Worm (Caenorhabditis elegans) whole organism, early embryonic: ENCODE measurements around the gene fbxa-126.

Experiments
- B0310.2 ChIP-seq: sonication (generic microtip); optimal IDR thresholded peaks from 2 replicates; lab custom pipeline; 2016; ENCODE audit warnings: mild to moderate bottlenecking, missing genetic modification characterization, missing compliant biosample characterization
- F13C5.2 ChIP-seq: sonication (generic microtip); optimal IDR thresholded peaks from 2 replicates; lab custom pipeline; 2017; ENCODE audit warnings: mild to moderate bottlenecking, missing genetic modification characterization, inconsistent platforms, missing compliant biosample characterization
- aly-1 ChIP-seq: sonication (generic microtip); optimal IDR thresholded peaks from 2 replicates; lab custom pipeline; 2016; ENCODE audit warnings: missing genetic modification characterization, missing compliant biosample characterization
- ama-1 ChIP-seq: fragments of 150-350 bp; optimal IDR thresholded peaks from 2 replicates; lab custom pipeline; 2014
- ceh-13 ChIP-seq: fragments of 200-800 bp; sonication (Bioruptor generic); optimal IDR thresholded peaks from 2 replicates; lab custom pipeline; 2018; ENCODE audit warnings: mild to moderate bottlenecking, missing genetic modification characterization, missing compliant biosample characterization
- ceh-36 ChIP-seq: sonication (generic microtip); optimal IDR thresholded peaks from 2 replicates; lab custom pipeline; 2016; ENCODE audit warnings: missing genetic modification characterization, inconsistent platforms, missing compliant biosample characterization
- ets-7 ChIP-seq: sonication (generic microtip); optimal IDR thresholded peaks from 2 replicates; lab custom pipeline; 2016; ENCODE audit warnings: missing genotype, missing genetic modification characterization, missing compliant biosample characterization
- flt-1 ChIP-seq: fragments of 200-800 bp; sonication (Bioruptor generic); IDR thresholded peaks from 2 replicates; pipeline ENCODE4 v1.3.6; 2022; ENCODE audit warnings: missing genetic modification characterization, missing compliant biosample characterization
- hmbx-1 ChIP-seq: sonication (generic microtip); optimal IDR thresholded peaks from 2 replicates; lab custom pipeline; 2016; ENCODE audit warnings: mild to moderate bottlenecking, missing genetic modification characterization, missing compliant biosample characterization
- hmg-4 ChIP-seq: fragments of 200-800 bp; sonication (Bioruptor generic); optimal IDR thresholded peaks from 2 replicates; lab custom pipeline; 2018; ENCODE audit warnings: mild to moderate bottlenecking, missing genetic modification characterization, missing compliant biosample characterization
- hnd-1 ChIP-seq: sonication (generic microtip); optimal IDR thresholded peaks from 2 replicates; lab custom pipeline; 2016; ENCODE audit warnings: missing genetic modification characterization, missing compliant biosample characterization
- pes-1 ChIP-seq: fragments of 200-800 bp; sonication (Bioruptor generic); IDR thresholded peaks from 2 replicates; pipeline ENCODE4 v1.3.6; 2022; ENCODE audit warnings: missing genetic modification reagents, missing genetic modification characterization, missing compliant biosample characterization
- scrt-1 ChIP-seq: fragments of 200-800 bp; sonication (Bioruptor generic); IDR thresholded peaks from 2 replicates; pipeline ENCODE4 v1.3.6; 2022; ENCODE audit warnings: missing genetic modification characterization, missing compliant biosample characterization
- sea-1 ChIP-seq: fragments of 200-800 bp; sonication (Bioruptor generic); conservative IDR thresholded peaks from 2 replicates; pipeline ENCODE4 v1.3.6; 2022; ENCODE audit warnings: missing genetic modification characterization, missing compliant biosample characterization
- tbx-11 ChIP-seq: fragments of 200-800 bp; sonication (Bioruptor generic); IDR thresholded peaks from 2 replicates; pipeline ENCODE4 v1.3.6; 2022; ENCODE audit warnings: missing genetic modification characterization, missing compliant biosample characterization
- tbx-37 ChIP-seq: fragments of 200-800 bp; sonication (Bioruptor generic); conservative IDR thresholded peaks from 2 replicates; pipeline ENCODE4 v1.3.6; 2022; ENCODE audit warnings: missing genetic modification reagents, missing genetic modification characterization, missing compliant biosample characterization
- tra-4 ChIP-seq: sonication (generic microtip); optimal IDR thresholded peaks from 2 replicates; lab custom pipeline; 2017; ENCODE audit warnings: missing genetic modification characterization, missing compliant biosample characterization

fbxa-126 gene

ce11 chrIV:14321655-14322054, at the start of gene fbxa-126:
TSS of gene fbxa-126 (minus strand) at chrIV:14321755.
- no peak for TF ChIP-seq B0310.2 (tag; lab: Kevin White, UChicago)
- TF ChIP-seq aly-1 (tag; lab: Kevin White, UChicago): no peak
- TF ChIP-seq hmg-4: no peak
- TF ChIP-seq hnd-1 (tag; lab: Kevin White, UChicago): no peak
- no peak for TF ChIP-seq tbx-11 (GFP tag; lab: Robert Waterston, UW)
- no peak for TF ChIP-seq pes-1 (GFP tag; lab: Robert Waterston, UW)
- no peak for TF ChIP-seq ceh-36
- TF ChIP-seq flt-1 (GFP tag; lab: Robert Waterston, UW): no peak
- TF ChIP-seq tbx-37: no peak
- TF ChIP-seq F13C5.2 (tag; lab: Kevin White, UChicago): no peak
- no peak for TF ChIP-seq ceh-13 (GFP tag; lab: Kevin White, UChicago)
- TF ChIP-seq scrt-1: no peak
- TF ChIP-seq ama-1 (lab: Kevin White, UChicago): no peak

DNA sequence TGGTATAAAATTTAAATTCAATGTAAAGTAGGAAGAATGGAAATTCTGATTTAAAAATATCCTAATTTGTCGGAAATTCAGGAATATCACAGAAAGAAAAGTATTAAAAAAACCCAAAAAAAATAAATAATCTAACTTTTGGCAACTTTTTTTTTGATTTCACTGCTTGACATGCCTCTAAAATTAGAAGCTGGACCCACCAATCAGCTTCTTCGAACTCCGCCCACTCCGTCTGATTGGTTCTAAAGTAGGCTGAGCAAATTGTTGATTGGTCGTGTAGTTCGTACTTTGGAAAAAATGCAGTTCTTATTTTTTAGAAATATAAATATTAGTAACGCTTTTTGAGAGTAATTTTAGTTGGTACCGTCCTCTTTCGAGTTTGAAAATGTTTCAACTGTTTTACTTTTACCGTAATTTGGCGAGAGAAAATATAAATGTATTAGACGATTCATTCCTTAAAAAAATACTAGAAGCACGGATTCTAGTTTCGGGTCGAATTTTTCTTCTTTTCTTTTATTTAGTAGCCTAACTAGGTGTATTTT, 44.4 kb upstream of the fbxa-126 start:
- TF ChIP-seq ceh-13 (GFP tag; lab: Kevin White, UChicago): no peak
- no peak for TF ChIP-seq flt-1 (GFP tag; lab: Robert Waterston, UW)

DNA sequence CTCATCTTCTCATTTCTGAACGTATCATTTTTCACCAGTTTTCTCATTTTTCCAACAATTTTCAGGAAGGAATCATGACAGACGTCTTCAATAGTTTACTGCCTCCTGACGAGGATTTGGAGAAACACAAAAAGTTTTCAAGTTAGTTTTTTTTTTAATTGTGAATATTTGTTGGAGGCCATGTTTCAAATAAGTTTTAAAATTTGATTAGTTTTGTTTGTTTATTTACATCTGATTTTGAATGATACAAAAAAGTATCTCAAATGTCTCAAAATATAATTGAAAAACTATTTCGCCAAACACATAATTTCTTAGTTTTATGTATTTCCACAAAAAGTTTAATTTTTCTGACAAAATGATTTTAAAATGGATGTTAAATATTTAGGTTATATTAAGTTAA, 39.6 kb upstream of the fbxa-126 start, which contains the start of gene ssu-2:
Gene ssu-2, plus strand, starts transcription at position 59 of the 400 bp plus-strand sequence.
- TF ChIP-seq F13C5.2 (tag; lab: Kevin White, UChicago): no peak
- TF ChIP-seq tbx-37: no peak
- TF ChIP-seq B0310.2 (tag; lab: Kevin White, UChicago): no peak
- TF ChIP-seq ets-7 (tag; lab: Kevin White, UChicago): no peak
- TF ChIP-seq ceh-13 (GFP tag; lab: Kevin White, UChicago): no peak

ce11 chrIV:14356120-14356519, 34.6 kb upstream of the fbxa-126 start:
- TF ChIP-seq aly-1 (tag; lab: Kevin White, UChicago) (no peak), ceh-13 (GFP tag; lab: Kevin White, UChicago) (no peak), ama-1 (lab: Kevin White, UChicago) (no peak), sea-1 (GFP tag; lab: Robert Waterston, UW) (no peak), pes-1 (GFP tag; lab: Robert Waterston, UW) (no peak), tbx-37 (no peak), scrt-1 (no peak)

DNA sequence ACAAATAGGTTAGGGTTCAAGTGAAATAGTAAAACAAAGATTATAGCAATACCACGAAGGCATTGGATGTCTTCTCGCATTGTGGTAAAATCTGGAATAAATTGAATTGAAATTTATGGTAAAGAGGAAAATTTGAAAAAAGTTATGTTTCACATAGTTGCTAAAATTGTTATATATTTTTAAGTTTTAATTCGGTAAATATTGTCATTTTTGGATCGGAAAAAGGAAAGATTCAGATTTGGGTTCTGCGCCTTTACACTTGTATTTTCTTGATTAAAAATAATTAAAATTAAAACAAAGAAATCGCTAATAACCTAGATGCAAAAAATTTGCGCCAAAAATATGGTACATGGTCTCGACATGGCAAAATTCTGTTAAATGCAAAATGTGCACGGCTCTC, 29.1 kb upstream of the fbxa-126 start, which contains the start of gene oac-56:
Gene oac-56, minus strand, starts transcription at position 101 of the 400 bp plus-strand sequence.
- TF ChIP-seq flt-1 (GFP tag; lab: Robert Waterston, UW): no peak
- no peak for TF ChIP-seq hnd-1 (tag; lab: Kevin White, UChicago)
- no peak for TF ChIP-seq tbx-11 (GFP tag; lab: Robert Waterston, UW)
- no peak for TF ChIP-seq ceh-13 (GFP tag; lab: Kevin White, UChicago)
- TF ChIP-seq hmbx-1: no peak
- no peak for TF ChIP-seq tbx-37

ce11 chrIV:14343756-14344155, 22.2 kb upstream of the fbxa-126 start, which contains the start of gene srlf-28:
TSS of gene srlf-28 (minus strand) at chrIV:14343856.
- TF ChIP-seq ama-1 (lab: Kevin White, UChicago) (no peak), tra-4 (tag; lab: Kevin White, UChicago) (no peak), tbx-37 (no peak), sea-1 (GFP tag; lab: Robert Waterston, UW) (no peak), hmg-4 (no peak), tbx-11 (GFP tag; lab: Robert Waterston, UW) (no peak), F13C5.2 (tag; lab: Kevin White, UChicago) (no peak), B0310.2 (tag; lab: Kevin White, UChicago) (no peak), hmbx-1 (no peak), ceh-13 (GFP tag; lab: Kevin White, UChicago) (no peak)

DNA sequence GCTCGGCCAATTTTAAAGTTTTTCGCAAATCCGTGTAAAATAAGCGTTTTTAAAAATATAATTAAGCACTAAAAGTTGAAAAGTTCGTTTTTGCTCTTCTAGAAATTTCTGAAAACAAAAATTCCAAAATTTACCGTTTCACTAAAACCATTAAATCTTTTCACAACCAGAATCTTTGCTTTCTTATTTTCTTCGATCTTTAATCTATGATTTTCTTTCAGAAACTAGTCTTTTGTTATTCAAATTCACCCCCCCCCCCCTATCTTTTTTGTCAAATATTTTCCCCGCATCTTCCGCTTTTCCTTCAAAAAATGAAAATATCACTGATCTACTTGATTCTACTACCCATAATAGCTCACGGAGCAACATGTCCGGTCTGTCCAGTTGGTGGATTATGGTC, 18.1 kb upstream of the fbxa-126 start, which contains the start of gene Y67A10A.11:
Gene Y67A10A.11, plus strand, starts transcription at position 301 of the 400 bp plus-strand sequence.
- TF ChIP-seq B0310.2 (tag; lab: Kevin White, UChicago): no peak
- TF ChIP-seq scrt-1: no peak
- TF ChIP-seq tbx-11 (GFP tag; lab: Robert Waterston, UW): no peak
- no peak for TF ChIP-seq aly-1 (tag; lab: Kevin White, UChicago)
- no peak for TF ChIP-seq ceh-13 (GFP tag; lab: Kevin White, UChicago)
- TF ChIP-seq sea-1 (GFP tag; lab: Robert Waterston, UW): no peak
- TF ChIP-seq ets-7 (tag; lab: Kevin White, UChicago): no peak
- no peak for TF ChIP-seq hmg-4
- no peak for TF ChIP-seq ama-1 (lab: Kevin White, UChicago)
- no peak for TF ChIP-seq tbx-37
- no peak for TF ChIP-seq tra-4 (tag; lab: Kevin White, UChicago)

ce11 chrIV:14337757-14338156, 16.2 kb upstream of the fbxa-126 start, which contains the start of gene Y67A10A.2:
TSS of gene Y67A10A.2 (plus strand) at chrIV:14338057.
- TF ChIP-seq ceh-36: no peak
- no peak for TF ChIP-seq tra-4 (tag; lab: Kevin White, UChicago)
- no peak for TF ChIP-seq F13C5.2 (tag; lab: Kevin White, UChicago)
- TF ChIP-seq scrt-1: no peak
- TF ChIP-seq ets-7 (tag; lab: Kevin White, UChicago): no peak
- no peak for TF ChIP-seq hmg-4
- no peak for TF ChIP-seq tbx-11 (GFP tag; lab: Robert Waterston, UW)
- TF ChIP-seq pes-1 (GFP tag; lab: Robert Waterston, UW): no peak
- TF ChIP-seq hmbx-1: no peak
- no peak for TF ChIP-seq hnd-1 (tag; lab: Kevin White, UChicago)
- no peak for TF ChIP-seq sea-1 (GFP tag; lab: Robert Waterston, UW)
- no peak for TF ChIP-seq flt-1 (GFP tag; lab: Robert Waterston, UW)
- no peak for TF ChIP-seq tbx-37
- TF ChIP-seq aly-1 (tag; lab: Kevin White, UChicago): no peak
- TF ChIP-seq B0310.2 (tag; lab: Kevin White, UChicago): no peak
